Worm (Caenorhabditis elegans) whole organism, late embryonic: Measurements from ENCODE around the gene F37B4.15.

ENCODE experiments used
- C08G9.2 ChIP-seq: sonication (generic microtip); optimal IDR thresholded peaks from 2 replicates; lab custom pipeline; 2016; ENCODE audit warnings: mild to moderate bottlenecking, missing genetic modification characterization, moderate library complexity, missing compliant biosample characterization
- C38D4.7 ChIP-seq: fragments of 200-800 bp; sonication (Bioruptor generic); optimal IDR thresholded peaks from 2 replicates; lab custom pipeline; 2018; ENCODE audit warnings: mild to moderate bottlenecking, missing genetic modification characterization, moderate library complexity, missing compliant biosample characterization
- F13H6.1 ChIP-seq: sonication (generic microtip); optimal IDR thresholded peaks from 2 replicates; lab custom pipeline; 2016; ENCODE audit warnings: missing genetic modification characterization, missing compliant biosample characterization
- K02D7.2 ChIP-seq: sonication (generic microtip); optimal IDR thresholded peaks from 2 replicates; lab custom pipeline; 2017; ENCODE audit warnings: mild to moderate bottlenecking, missing genetic modification characterization, missing compliant biosample characterization
- K09A11.1 ChIP-seq: sonication (generic microtip); optimal IDR thresholded peaks from 2 replicates; lab custom pipeline; 2017; ENCODE audit warnings: antibody characterized with exemption, mild to moderate bottlenecking, missing genetic modification characterization, missing compliant biosample characterization; ENCODE audit not compliant: insufficient read depth
- T23F11.4 ChIP-seq: fragments of 200-800 bp; sonication (Bioruptor generic); optimal IDR thresholded peaks from 2 replicates; lab custom pipeline; 2018; ENCODE audit warnings: mild to moderate bottlenecking, missing genetic modification characterization, missing compliant biosample characterization
- Y22D7AL.16 ChIP-seq: sonication (generic microtip); optimal IDR thresholded peaks from 2 replicates; lab custom pipeline; 2016; ENCODE audit warnings: missing genetic modification characterization, missing compliant biosample characterization
- ahr-1 ChIP-seq: sonication (generic microtip); optimal IDR thresholded peaks from 2 replicates; lab custom pipeline; 2016; ENCODE audit warnings: missing genetic modification characterization, missing compliant biosample characterization
- ama-1 ChIP-seq: fragments of 150-350 bp; optimal IDR thresholded peaks from 2 replicates; lab custom pipeline; 2014
- ceh-14 ChIP-seq: sonication (generic microtip); optimal IDR thresholded peaks from 2 replicates; lab custom pipeline; 2016; ENCODE audit warnings: missing genotype, missing genetic modification characterization, missing compliant biosample characterization
- ceh-19 ChIP-seq: fragments of 200-800 bp; sonication (Bioruptor generic); optimal IDR thresholded peaks from 2 replicates; lab custom pipeline; 2018; ENCODE audit warnings: mild to moderate bottlenecking, missing genetic modification characterization, missing compliant biosample characterization
- ceh-24 ChIP-seq: sonication (generic microtip); optimal IDR thresholded peaks from 2 replicates; lab custom pipeline; 2016; ENCODE audit warnings: mild to moderate bottlenecking, missing genetic modification characterization, missing compliant biosample characterization
- ceh-30 ChIP-seq: fragments of 150-350 bp; optimal IDR thresholded peaks from 2 replicates; lab custom pipeline; 2014; ENCODE audit warnings: missing biosample characterization, missing genetic modification characterization
- ceh-31 ChIP-seq: sonication (generic microtip); optimal IDR thresholded peaks from 2 replicates; lab custom pipeline; 2016; ENCODE audit warnings: missing genetic modification characterization, missing compliant biosample characterization
- ceh-6 ChIP-seq: fragments of 200-800 bp; sonication (Bioruptor generic); optimal IDR thresholded peaks from 2 replicates; lab custom pipeline; 2018; ENCODE audit warnings: mild to moderate bottlenecking, missing genetic modification characterization, missing compliant biosample characterization
- ceh-9 ChIP-seq: sonication (generic microtip); optimal IDR thresholded peaks from 2 replicates; lab custom pipeline; 2016; ENCODE audit warnings: mild to moderate bottlenecking, missing genetic modification characterization, inconsistent platforms, missing compliant biosample characterization
- dmd-4 ChIP-seq: sonication (generic microtip); optimal IDR thresholded peaks from 2 replicates; lab custom pipeline; 2016; ENCODE audit warnings: borderline replicate concordance, missing genetic modification characterization, missing compliant biosample characterization
- dve-1 ChIP-seq: sonication (generic microtip); optimal IDR thresholded peaks from 2 replicates; lab custom pipeline; 2017; ENCODE audit warnings: antibody characterized with exemption, mild to moderate bottlenecking, missing genetic modification characterization, missing compliant biosample characterization
- elt-4 ChIP-seq: sonication (generic microtip); optimal IDR thresholded peaks from 2 replicates; lab custom pipeline; 2016; ENCODE audit warnings: missing genetic modification characterization, missing compliant biosample characterization
- fax-1 ChIP-seq: sonication (generic microtip); optimal IDR thresholded peaks from 2 replicates; lab custom pipeline; 2016; ENCODE audit warnings: missing genotype, missing genetic modification characterization, missing compliant biosample characterization
- fkh-10 ChIP-seq: fragments of 150-350 bp; optimal IDR thresholded peaks from 2 replicates; lab custom pipeline; 2014; ENCODE audit warnings: missing biosample characterization, missing genetic modification reagents, missing genetic modification characterization
- fkh-6 ChIP-seq: sonication (generic microtip); optimal IDR thresholded peaks from 2 replicates; lab custom pipeline; 2016; ENCODE audit warnings: missing genetic modification characterization, missing compliant biosample characterization
- hlh-13 ChIP-seq: fragments of 200-800 bp; sonication (Bioruptor generic); optimal IDR thresholded peaks from 2 replicates; lab custom pipeline; 2018; ENCODE audit warnings: mild to moderate bottlenecking, missing genetic modification characterization, missing compliant biosample characterization
- hlh-15 ChIP-seq: sonication (generic microtip); optimal IDR thresholded peaks from 2 replicates; lab custom pipeline; 2016; ENCODE audit warnings: missing genetic modification characterization, missing compliant biosample characterization
- hlh-6 ChIP-seq: sonication (generic microtip); optimal IDR thresholded peaks from 2 replicates; lab custom pipeline; 2016; ENCODE audit warnings: missing genotype, missing genetic modification characterization, missing compliant biosample characterization
- lim-6 ChIP-seq: sonication (generic microtip); optimal IDR thresholded peaks from 2 replicates; lab custom pipeline; 2016; ENCODE audit warnings: missing genetic modification characterization, missing compliant biosample characterization
- lin-11 ChIP-seq: fragments of 200-800 bp; sonication (Bioruptor generic); optimal IDR thresholded peaks from 2 replicates; lab custom pipeline; 2018; ENCODE audit warnings: mild to moderate bottlenecking, missing genetic modification characterization, missing compliant biosample characterization
- mec-3 ChIP-seq: sonication (generic microtip); optimal IDR thresholded peaks from 2 replicates; lab custom pipeline; 2016; ENCODE audit warnings: borderline replicate concordance, missing genetic modification characterization, missing compliant biosample characterization
- nhr-232 ChIP-seq: sonication (generic microtip); optimal IDR thresholded peaks from 2 replicates; lab custom pipeline; 2016; ENCODE audit warnings: missing genetic modification characterization, missing compliant biosample characterization
- odd-2 ChIP-seq: sonication (generic microtip); optimal IDR thresholded peaks from 2 replicates; lab custom pipeline; 2017; ENCODE audit warnings: antibody characterized with exemption, mild to moderate bottlenecking, missing genetic modification characterization, missing compliant biosample characterization
- pha-2 ChIP-seq: sonication (generic microtip); optimal IDR thresholded peaks from 2 replicates; lab custom pipeline; 2017; ENCODE audit warnings: mild to moderate bottlenecking, missing genetic modification characterization, missing compliant biosample characterization
- pros-1 ChIP-seq: fragments of 150-350 bp; optimal IDR thresholded peaks from 2 replicates; lab custom pipeline; 2014; ENCODE audit warnings: missing biosample characterization, missing genetic modification reagents, missing genetic modification characterization
- rnt-1 ChIP-seq: sonication (generic microtip); optimal IDR thresholded peaks from 2 replicates; lab custom pipeline; 2016; ENCODE audit warnings: missing genetic modification characterization, missing compliant biosample characterization
- sdc-2 ChIP-seq: sonication (generic microtip); optimal IDR thresholded peaks from 2 replicates; lab custom pipeline; 2016; ENCODE audit warnings: missing genotype, missing genetic modification characterization, missing compliant biosample characterization
- sox-2 ChIP-seq: fragments of 200-800 bp; sonication (Bioruptor generic); IDR thresholded peaks from 2 replicates; pipeline ENCODE4 v1.3.6; 2022; ENCODE audit warnings: missing genetic modification reagents, missing genetic modification characterization, missing compliant biosample characterization
- ttx-3 ChIP-seq: sonication (generic microtip); optimal IDR thresholded peaks from 2 replicates; lab custom pipeline; 2016; ENCODE audit warnings: missing genetic modification reagents, missing genetic modification characterization, missing compliant biosample characterization
- unc-3 ChIP-seq, 2 experiments: fragments of 200-800 bp in 1 of 2; sonication (Bioruptor generic) in 1 of 2; sonication (generic microtip) in 1 of 2; conservative IDR thresholded peaks in 1 of 2; optimal IDR thresholded peaks in 1 of 2; 2 replicates each; pipeline versions ENCODE4 v1.3.6 to Lab custom; 2016 to 2022; ENCODE audit warnings: missing compliant biosample characterization in 2 of 2, missing genetic modification characterization in 2 of 2, missing genetic modification reagents in 1 of 2
- unc-55 ChIP-seq: sonication (generic microtip); optimal IDR thresholded peaks from 2 replicates; lab custom pipeline; 2017; ENCODE audit warnings: missing biosample characterization, missing genetic modification reagents, missing genetic modification characterization
- unc-86 ChIP-seq: sonication (generic microtip); optimal IDR thresholded peaks from 2 replicates; lab custom pipeline; 2016; ENCODE audit warnings: missing genetic modification characterization, missing compliant biosample characterization

Gene F37B4.15

DNA sequence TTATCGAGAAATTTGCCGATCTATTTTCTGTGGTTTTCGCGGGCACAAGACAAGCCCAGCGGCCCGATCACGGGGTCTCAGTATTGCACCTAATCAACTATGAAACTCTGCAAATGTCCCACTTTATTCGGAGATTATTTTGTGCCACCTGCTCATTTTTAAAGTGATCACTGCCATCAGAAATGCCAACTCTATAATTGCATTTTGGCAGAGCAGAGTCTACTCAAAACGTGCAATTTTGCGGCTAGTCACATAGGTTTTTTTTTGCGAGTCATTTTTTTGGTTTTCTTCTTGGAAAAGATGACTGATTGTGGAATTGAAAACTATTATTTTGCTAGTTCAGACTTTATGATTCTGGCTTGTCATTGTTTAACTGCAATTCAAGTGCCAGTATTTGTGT lies 27.1 kb upstream of the F37B4.15 start, which contains the start of gene srh-240:
srh-240 (plus strand) TSS at position 301 of the 400 bp plus-strand sequence.
- TF ChIP-seq nhr-232 (tag; lab: Kevin White, UChicago), result no peak
- TF ChIP-seq sox-2 (GFP tag; lab: Robert Waterston, UW), result no peak
- TF ChIP-seq pros-1 (tag; lab: Kevin White, UChicago), result no peak
- TF ChIP-seq hlh-6 (tag; lab: Kevin White, UChicago), result no peak
- TF ChIP-seq lim-6 (tag; lab: Kevin White, UChicago), result no peak
- no peak for TF ChIP-seq elt-4 (tag; lab: Kevin White, UChicago)
- no peak for TF ChIP-seq ceh-31 (tag; lab: Kevin White, UChicago)
- no peak for TF ChIP-seq odd-2 (tag; lab: Kevin White, UChicago)
- no peak for TF ChIP-seq unc-86 (tag; lab: Kevin White, UChicago)
- TF ChIP-seq fax-1 (tag; lab: Kevin White, UChicago), result no peak
- TF ChIP-seq ceh-6, result no peak
- no peak for TF ChIP-seq ama-1 (lab: Kevin White, UChicago)
- no peak for TF ChIP-seq ceh-19 (GFP tag; lab: Kevin White, UChicago)
- TF ChIP-seq rnt-1 (tag; lab: Kevin White, UChicago), result no peak

- no peak for TF ChIP-seq lim-6 (tag; lab: Kevin White, UChicago)
- no peak for TF ChIP-seq fkh-10 (GFP tag; lab: Kevin White, UChicago)
- TF ChIP-seq dmd-4, result no peak
- no peak for TF ChIP-seq ama-1 (lab: Kevin White, UChicago)
- no peak for TF ChIP-seq ahr-1
- no peak for TF ChIP-seq sox-2 (GFP tag; lab: Robert Waterston, UW)
- no peak for TF ChIP-seq ttx-3
- TF ChIP-seq fkh-6 (tag; lab: Kevin White, UChicago), result no peak
- no peak for TF ChIP-seq ceh-24 (tag; lab: Kevin White, UChicago)
- TF ChIP-seq T23F11.4 (GFP tag; lab: Kevin White, UChicago), result no peak
- no peak for TF ChIP-seq K09A11.1
- no peak for TF ChIP-seq ceh-9 (tag; lab: Kevin White, UChicago)
- no peak for TF ChIP-seq K02D7.2
- no peak for TF ChIP-seq nhr-232 (tag; lab: Kevin White, UChicago)
- TF ChIP-seq ceh-30 (tag; lab: Kevin White, UChicago), result no peak
- no peak for TF ChIP-seq pha-2 (tag; lab: Kevin White, UChicago)
- no peak for TF ChIP-seq C08G9.2 (tag; lab: Kevin White, UChicago)
Measured at ce11 chrV:2869503-2869902, 22.5 kb upstream of the F37B4.15 start, which contains the start of gene srh-241. Gene srh-241, minus strand, starts transcription at chrV:2869603.

ce11 chrV:2870127-2870526 lies 21.9 kb upstream of the F37B4.15 start, which contains the start of gene srh-243:
Gene srh-243, plus strand, starts transcription at chrV:2870427.
- no peak for TF ChIP-seq ceh-14 (tag; lab: Kevin White, UChicago)
- no peak for TF ChIP-seq ceh-9 (tag; lab: Kevin White, UChicago)
- no peak for TF ChIP-seq hlh-13
- no peak for TF ChIP-seq fkh-6 (tag; lab: Kevin White, UChicago)
- no peak for TF ChIP-seq F13H6.1
- no peak for TF ChIP-seq sdc-2
- TF ChIP-seq C38D4.7 (GFP tag; lab: Kevin White, UChicago), result no peak

DNA sequence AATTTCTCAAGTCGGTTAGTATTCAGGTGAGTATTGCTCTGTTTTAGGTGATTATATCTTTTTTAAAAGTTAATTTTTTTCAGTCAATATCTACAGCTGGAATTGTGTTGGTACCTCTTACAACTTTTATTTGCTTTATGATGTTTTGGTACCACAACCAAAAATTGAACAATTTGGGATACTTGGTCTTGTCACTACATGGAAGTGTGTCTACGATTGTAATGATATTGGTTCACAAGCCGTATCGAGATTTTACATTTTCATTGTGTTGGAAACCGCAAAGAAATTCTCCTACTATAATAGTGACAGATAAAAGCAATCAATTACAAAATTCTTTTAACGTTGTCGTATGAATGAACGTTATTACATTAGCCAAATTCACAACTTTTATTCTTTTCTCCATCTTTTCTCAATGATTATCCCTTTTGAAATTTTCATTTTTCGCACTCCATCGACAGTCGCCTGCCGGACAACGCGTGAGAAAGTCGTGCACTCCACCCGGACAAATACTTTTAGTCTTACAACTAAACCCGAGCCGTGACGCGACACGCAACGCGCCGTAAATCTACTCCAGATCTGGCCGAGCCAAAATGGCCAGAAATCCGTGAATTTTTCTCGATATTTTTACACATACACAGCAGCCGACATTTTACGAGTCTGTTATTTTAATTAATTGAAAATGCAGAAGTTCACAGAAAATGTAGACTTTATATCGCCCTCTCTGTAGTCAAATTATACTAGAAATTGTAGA lies 20.1 kb upstream of the F37B4.15 start:
- TF ChIP-seq hlh-15 (tag; lab: Kevin White, UChicago), result no peak
- no peak for TF ChIP-seq fkh-6 (tag; lab: Kevin White, UChicago)
- no peak for TF ChIP-seq dve-1 (tag; lab: Kevin White, UChicago)
- no peak for TF ChIP-seq unc-55 (GFP tag; lab: Kevin White, UChicago)
- TF ChIP-seq C38D4.7 (GFP tag; lab: Kevin White, UChicago), result no peak
- TF ChIP-seq mec-3 (tag; lab: Kevin White, UChicago), result no peak
- TF ChIP-seq lin-11 (tag; lab: Kevin White, UChicago), result no peak
- no peak for TF ChIP-seq unc-3 (GFP tag; conservative IDR thresholded peaks at IDR 0.05; lab: Robert Waterston, UW)
- TF ChIP-seq unc-3 (tag; optimal IDR thresholded peaks at IDR 0.05; lab: Kevin White, UChicago), result no peak
- no peak for TF ChIP-seq Y22D7AL.16 (tag; lab: Kevin White, UChicago)
- TF ChIP-seq dmd-4, result no peak
